Fruit fly (Drosophila melanogaster): ENCODE results near the gene dsd.

DNA sequence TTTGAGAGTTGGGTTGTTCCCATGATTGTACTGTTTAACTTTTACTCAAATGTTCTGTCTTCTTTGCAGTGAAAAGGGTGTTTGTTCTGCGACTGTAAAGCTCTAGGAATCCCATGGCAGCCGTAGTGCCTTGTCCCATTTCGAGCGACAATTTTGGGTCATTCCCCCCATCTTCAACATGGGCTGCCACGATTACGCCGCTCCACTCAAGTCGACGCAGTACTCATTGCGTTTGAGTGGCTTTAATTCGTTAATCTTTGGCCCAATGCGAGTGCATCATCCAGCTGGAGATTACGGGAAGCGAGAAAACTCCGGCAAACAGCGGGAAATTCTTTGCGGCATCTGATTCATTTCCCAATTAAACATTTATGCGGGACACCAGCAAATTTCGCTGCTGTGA lies 50.7 kb downstream of the dsd start:
- TF ChIP-seq h (optimal IDR thresholded peaks at IDR 0.05), result no peak
- TF ChIP-seq psq (optimal IDR thresholded peaks at IDR 0.05), result no peak
- no peak for TF ChIP-seq Myc (optimal IDR thresholded peaks at IDR 0.05)
- no peak for TF ChIP-seq insv (optimal IDR thresholded peaks at IDR 0.05)
- TF ChIP-seq ttk (optimal IDR thresholded peaks at IDR 0.05), result no peak
- no peak for TF ChIP-seq Sin3A (optimal IDR thresholded peaks at IDR 0.05)

Data from Kc167 (cell line).